Fruit fly (Drosophila melanogaster) whole organism: ENCODE measurements around the gene CG5167.

Experiments
- CG8478 ChIP-seq: fragments of >200 bp; optimal IDR thresholded peaks from 2 replicates; lab custom pipeline; 2018; ENCODE audit warnings: inconsistent platforms
- Dll ChIP-seq: fragments of >200 bp; optimal IDR thresholded peaks from 2 replicates; lab custom pipeline; 2017
- EcR ChIP-seq, 2 experiments: fragments of >200 bp; optimal IDR thresholded peaks; 2 replicates each; lab custom pipeline; 2017; ENCODE audit warnings: missing biosample characterization in 2 of 2, missing genetic modification characterization in 2 of 2, missing genetic modification reagents in 2 of 2
- pan ChIP-seq: fragments of >200 bp; optimal IDR thresholded peaks from 2 replicates; lab custom pipeline; 2017
- psq ChIP-seq: fragments of >200 bp; optimal IDR thresholded peaks from 2 replicates; lab custom pipeline; 2017
- usp ChIP-seq: fragments of >200 bp; optimal IDR thresholded peaks from 2 replicates; lab custom pipeline; 2017; ENCODE audit warnings: missing biosample characterization, missing genetic modification characterization, mixed read lengths

CG5167 gene

dm6 chr3R:12408160-12408559, 1.8 kb downstream of the CG5167 start, which contains the start of gene CG5196:
TSS of gene CG5196 (plus strand) at chr3R:12408316.
- TF ChIP-seq psq (lab: Kevin White, UChicago) (no peak), CG8478 (no peak), EcR (GFP tag; optimal IDR thresholded peaks at IDR 0.05; lab: Kevin White, UChicago) (no peak), pan (lab: Kevin White, UChicago) (no peak), usp (GFP tag; lab: Kevin White, UChicago) (no peak)

DNA sequence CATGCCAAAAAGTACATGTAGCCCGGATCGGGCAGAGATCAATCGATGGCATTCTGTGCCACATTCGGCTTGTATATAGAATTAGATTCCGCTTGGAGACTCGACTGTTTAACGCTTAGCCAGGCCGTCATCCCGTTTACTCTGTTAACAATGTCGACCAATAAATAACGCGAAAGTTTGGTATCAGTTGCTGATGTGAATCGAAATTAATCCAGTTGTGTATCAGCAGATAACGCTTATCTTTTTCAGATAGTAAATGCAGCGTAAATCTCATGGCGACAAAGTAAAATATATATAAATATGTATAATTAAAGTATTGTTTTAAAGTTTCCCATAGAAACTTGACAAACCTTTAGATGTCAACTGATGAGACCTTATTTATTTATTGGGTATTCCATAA, 5.1 kb downstream of the CG5167 start:
- TF ChIP-seq pan (lab: Kevin White, UChicago), result no peak
- no peak for TF ChIP-seq CG8478
- no peak for TF ChIP-seq usp (GFP tag; lab: Kevin White, UChicago)
- no peak for TF ChIP-seq EcR (GFP tag; optimal IDR thresholded peaks at IDR 0.05; lab: Kevin White, UChicago)
- TF ChIP-seq Dll (lab: Kevin White, UChicago), result no peak
- TF ChIP-seq psq (lab: Kevin White, UChicago), result no peak

DNA sequence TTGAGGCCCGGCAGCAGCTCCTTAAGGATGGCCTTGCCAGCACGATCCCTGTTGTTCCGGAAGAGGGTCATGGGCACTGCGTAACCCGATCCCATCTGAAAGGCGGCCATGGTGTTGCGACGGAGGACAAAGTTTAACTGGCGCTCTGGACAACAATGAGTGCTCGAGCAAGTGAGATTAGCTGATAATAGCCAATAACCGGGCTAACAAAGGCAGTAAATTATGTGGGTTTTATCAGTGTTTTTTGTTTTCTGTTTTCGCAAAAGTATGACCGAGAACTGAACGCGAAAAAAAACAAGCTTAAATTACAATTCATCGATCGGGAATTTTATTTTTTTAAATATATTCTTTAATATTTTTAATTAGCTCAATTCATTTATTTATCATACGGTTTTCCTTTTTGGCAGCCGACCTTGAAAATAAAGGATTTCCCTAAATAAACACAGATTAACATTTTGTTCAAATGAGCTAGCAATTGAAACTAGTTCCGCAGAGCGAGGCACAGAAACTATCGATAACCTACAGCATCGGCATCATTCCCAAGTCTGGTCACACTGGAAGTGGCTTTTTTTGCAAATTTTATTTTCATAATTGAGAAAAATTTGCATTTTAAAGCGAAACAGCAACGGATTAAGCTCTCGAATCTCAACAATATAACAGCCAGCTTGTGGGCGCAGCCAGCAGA, 7.1 kb downstream of the CG5167 start, which contains the start of the genes Dip-C and pps:
Dip-C (minus strand) TSS at position 486 of the 685 bp plus-strand sequence.
pps (plus strand) TSS at position 555 of the 685 bp plus-strand sequence.
- no peak for TF ChIP-seq psq (lab: Kevin White, UChicago)
- no peak for TF ChIP-seq CG8478
- no peak for TF ChIP-seq pan (lab: Kevin White, UChicago)
- no peak for TF ChIP-seq Dll (lab: Kevin White, UChicago)
- no peak for TF ChIP-seq EcR (GFP tag; optimal IDR thresholded peaks at IDR 0.05; lab: Kevin White, UChicago)
- no peak for TF ChIP-seq usp (GFP tag; lab: Kevin White, UChicago)

dm6 chr3R:12422379-12422975, 16.1 kb downstream of the CG5167 start, which contains the start of the genes Scgbeta and CG17202:
TSS of gene Scgbeta (minus strand) at chr3R:12422429.
TSS of gene CG17202 (plus strand) at chr3R:12422768.
- no peak for TF ChIP-seq CG8478
- no peak for TF ChIP-seq pan (lab: Kevin White, UChicago)
- TF ChIP-seq Dll (lab: Kevin White, UChicago), result no peak
- TF ChIP-seq usp (GFP tag; lab: Kevin White, UChicago), result no peak
- no peak for TF ChIP-seq psq (lab: Kevin White, UChicago)
- no peak for TF ChIP-seq EcR (GFP tag; optimal IDR thresholded peaks at IDR 0.05; lab: Kevin White, UChicago)

DNA sequence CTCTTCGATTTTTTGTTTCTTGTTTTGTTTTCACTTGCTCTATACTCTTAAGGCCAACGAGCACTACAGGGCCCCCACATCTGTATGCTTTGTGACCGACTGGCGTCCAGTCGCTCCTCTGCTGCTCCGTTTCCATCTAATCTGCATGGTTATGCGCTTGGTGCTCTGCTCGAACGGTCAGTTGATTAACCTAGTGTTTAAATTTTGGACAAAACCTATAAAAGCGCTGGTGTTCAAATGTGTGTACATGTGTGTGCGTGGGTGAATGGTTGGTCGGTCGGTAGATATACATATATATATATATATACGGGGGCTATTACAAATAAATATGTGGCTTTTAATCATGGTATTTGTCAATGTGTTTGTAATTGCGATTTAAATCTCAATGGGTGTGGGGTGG, 17.7 kb downstream of the CG5167 start:
- TF ChIP-seq EcR (GFP tag; optimal IDR thresholded peaks at IDR 0.05; lab: Kevin White, UChicago), result no peak
- TF ChIP-seq Dll (lab: Kevin White, UChicago), result no peak
- TF ChIP-seq CG8478, result no peak

- TF ChIP-seq Dll (lab: Kevin White, UChicago), result no peak
- peak; percentile 71 for TF ChIP-seq CG8478
- TF ChIP-seq psq (lab: Kevin White, UChicago), result no peak
- TF ChIP-seq EcR (GFP tag; optimal IDR thresholded peaks at IDR 0.05; lab: Kevin White, UChicago), result no peak
These were observed 19.4 kb downstream of the CG5167 start, which contains the start of gene Pp1-87B for dm6 chr3R:12425510-12426309. TSS of gene Pp1-87B (minus strand) at chr3R:12425917.

- no peak for TF ChIP-seq EcR (GFP tag; optimal IDR thresholded peaks at IDR 0.05; lab: Kevin White, UChicago)
- TF ChIP-seq Dll (lab: Kevin White, UChicago), result no peak
- no peak for TF ChIP-seq CG8478
- no peak for TF ChIP-seq psq (lab: Kevin White, UChicago)
- no peak for TF ChIP-seq pan (lab: Kevin White, UChicago)
- TF ChIP-seq usp (GFP tag; lab: Kevin White, UChicago), result no peak
These were observed 19.9 kb downstream of the CG5167 start, which contains the start of gene NANS for dm6 chr3R:12426310-12426653. TSS of gene NANS (plus strand) at chr3R:12426578.

- TF ChIP-seq Dll (lab: Kevin White, UChicago) (no peak), psq (lab: Kevin White, UChicago) (no peak), EcR (GFP tag; optimal IDR thresholded peaks at IDR 0.05; lab: Kevin White, UChicago) (no peak), pan (lab: Kevin White, UChicago) (no peak), usp (GFP tag; lab: Kevin White, UChicago) (no peak), CG8478 (no peak)
These were observed 22.8 kb downstream of the CG5167 start, which contains the start of the genes CG5641 and CG5245 for dm6 chr3R:12429120-12429610. TSS of gene CG5641 (minus strand) at chr3R:12429282. TSS of gene CG5245 (plus strand) at chr3R:12429560.

DNA sequence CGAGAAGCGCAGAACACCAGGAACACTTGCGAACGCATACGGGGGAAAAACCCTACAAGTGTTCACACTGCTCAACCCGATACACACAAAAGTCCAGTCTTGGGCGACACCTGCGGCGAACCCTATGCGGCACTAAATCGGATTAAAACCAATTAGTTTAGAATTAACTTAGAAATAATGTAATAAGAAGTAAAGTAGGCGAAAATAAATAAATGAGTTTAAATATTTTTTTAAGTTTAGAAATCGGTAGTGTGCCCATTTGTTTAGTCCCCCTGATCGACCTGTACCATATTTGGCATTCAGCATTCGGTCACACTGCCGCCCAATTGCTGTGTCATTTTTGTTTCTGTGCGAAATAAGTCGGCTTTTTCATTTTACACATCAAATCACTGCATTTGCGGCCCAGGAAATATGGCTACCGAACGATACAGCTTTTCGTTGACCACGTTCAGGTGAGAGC, 24.7 kb downstream of the CG5167 start, which contains the start of gene Prosalpha2:
Prosalpha2 (plus strand) TSS at position 292 of the 460 bp plus-strand sequence.
- no peak for TF ChIP-seq pan (lab: Kevin White, UChicago)
- no peak for TF ChIP-seq Dll (lab: Kevin White, UChicago)
- no peak for TF ChIP-seq psq (lab: Kevin White, UChicago)
- TF ChIP-seq usp (GFP tag; lab: Kevin White, UChicago), result no peak
- TF ChIP-seq CG8478, result no peak
- TF ChIP-seq EcR (GFP tag; optimal IDR thresholded peaks at IDR 0.05; lab: Kevin White, UChicago), result no peak

DNA sequence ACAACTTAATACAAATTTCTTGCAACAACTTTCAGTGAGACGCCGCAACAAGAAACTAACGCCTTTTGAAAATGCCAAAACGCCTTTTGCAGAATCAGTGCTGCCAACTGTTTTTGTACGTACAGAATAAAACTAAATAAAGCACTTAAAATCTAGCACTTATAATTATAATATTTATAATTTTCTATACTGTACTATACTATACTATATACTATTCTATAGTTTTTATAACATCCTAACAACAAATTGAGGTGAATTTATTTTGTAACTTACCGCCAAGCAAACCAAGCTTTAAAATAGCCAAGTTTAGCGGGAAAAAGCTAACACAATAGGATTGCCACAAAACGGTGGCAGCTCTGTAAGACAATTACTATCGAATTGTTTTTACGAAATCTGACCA, 27.4 kb downstream of the CG5167 start, which contains the start of the genes Aos1 and Srlp:
Aos1 (minus strand) TSS at position 59 of the 400 bp plus-strand sequence.
Srlp (plus strand) TSS at position 335 of the 400 bp plus-strand sequence.
- TF ChIP-seq CG8478 (no peak), EcR (GFP tag; optimal IDR thresholded peaks at IDR 0.05; lab: Kevin White, UChicago) (no peak), usp (GFP tag; lab: Kevin White, UChicago) (no peak), pan (lab: Kevin White, UChicago) (no peak), psq (lab: Kevin White, UChicago) (no peak)
